Worm (Caenorhabditis elegans) whole organism, mixed stage, embryonic: Measurements from ENCODE around the gene tmem-184.

Experiments
- M03D4.4 ChIP-seq: sonication (generic microtip); optimal IDR thresholded peaks from 2 replicates; lab custom pipeline; 2017; ENCODE audit warnings: mild to moderate bottlenecking, missing genetic modification characterization, missing compliant biosample characterization
- blmp-1 ChIP-seq: fragments of 150-350 bp; optimal IDR thresholded peaks from 2 replicates; lab custom pipeline; 2014; ENCODE audit warnings: missing biosample characterization, missing genetic modification characterization
- ceh-39 ChIP-seq: fragments of 150-350 bp; optimal IDR thresholded peaks from 2 replicates; lab custom pipeline; 2014; ENCODE audit warnings: missing biosample characterization, missing genetic modification characterization
- ceh-43 ChIP-seq: fragments of 200-800 bp; sonication (Bioruptor generic); optimal IDR thresholded peaks from 2 replicates; lab custom pipeline; 2018; ENCODE audit warnings: mild to moderate bottlenecking, missing genetic modification characterization, moderate library complexity, missing compliant biosample characterization
- ceh-83 ChIP-seq: fragments of 200-800 bp; sonication (Bioruptor generic); optimal IDR thresholded peaks from 2 replicates; lab custom pipeline; 2018; ENCODE audit warnings: mild to moderate bottlenecking, missing genetic modification characterization, missing compliant biosample characterization
- ces-1 ChIP-seq: fragments of 150-350 bp; optimal IDR thresholded peaks from 2 replicates; lab custom pipeline; 2014; ENCODE audit warnings: missing biosample characterization, missing genetic modification reagents, missing genetic modification characterization
- cnd-1 ChIP-seq: fragments of 200-800 bp; sonication (Bioruptor generic); optimal IDR thresholded peaks from 2 replicates; lab custom pipeline; 2018; ENCODE audit warnings: mild to moderate bottlenecking, missing genetic modification characterization, missing compliant biosample characterization
- drap-1 ChIP-seq: fragments of 200-800 bp; sonication (Bioruptor generic); optimal IDR thresholded peaks from 3 replicates; lab custom pipeline; 2018; ENCODE audit warnings: mild to moderate bottlenecking, missing genetic modification characterization, missing compliant biosample characterization
- elt-1 ChIP-seq: sonication (generic microtip); optimal IDR thresholded peaks from 2 replicates; lab custom pipeline; 2017; ENCODE audit warnings: missing genetic modification characterization, mild to moderate bottlenecking, missing compliant biosample characterization, antibody characterized with exemption, moderate library complexity, borderline replicate concordance; ENCODE audit not compliant: insufficient read depth
- elt-3 ChIP-seq: fragments of 150-350 bp; optimal IDR thresholded peaks from 2 replicates; lab custom pipeline; 2014; ENCODE audit warnings: missing biosample characterization, missing genetic modification characterization
- flh-1 ChIP-seq: fragments of 200-800 bp; sonication (Bioruptor generic); optimal IDR thresholded peaks from 2 replicates; lab custom pipeline; 2018; ENCODE audit warnings: mild to moderate bottlenecking, missing genetic modification characterization, moderate library complexity, missing compliant biosample characterization
- ham-2 ChIP-seq: fragments of 200-800 bp; sonication (Bioruptor generic); optimal IDR thresholded peaks from 2 replicates; lab custom pipeline; 2018; ENCODE audit warnings: mild to moderate bottlenecking, missing genetic modification characterization, missing compliant biosample characterization
- hlh-1 ChIP-seq: fragments of 150-350 bp; optimal IDR thresholded peaks from 2 replicates; lab custom pipeline; 2014; ENCODE audit warnings: missing biosample characterization, missing genetic modification reagents, missing genetic modification characterization
- lin-13 ChIP-seq: fragments of 150-350 bp; optimal IDR thresholded peaks from 2 replicates; lab custom pipeline; 2014; ENCODE audit warnings: missing biosample characterization, missing genetic modification characterization
- lin-32 ChIP-seq: fragments of 200-800 bp; sonication (Bioruptor generic); optimal IDR thresholded peaks from 2 replicates; lab custom pipeline; 2018; ENCODE audit warnings: mild to moderate bottlenecking, missing genetic modification characterization, missing compliant biosample characterization
- lsy-2 ChIP-seq: fragments of 150-350 bp; optimal IDR thresholded peaks from 2 replicates; lab custom pipeline; 2014; ENCODE audit warnings: missing biosample characterization, missing genetic modification characterization
- mab-5 ChIP-seq: fragments of 150-350 bp; optimal IDR thresholded peaks from 2 replicates; lab custom pipeline; 2014; ENCODE audit warnings: missing biosample characterization, missing genetic modification characterization
- mep-1 ChIP-seq: fragments of 150-350 bp; optimal IDR thresholded peaks from 2 replicates; lab custom pipeline; 2017; ENCODE audit warnings: missing biosample characterization, missing genetic modification reagents, missing genetic modification characterization, inconsistent platforms
- nhr-12 ChIP-seq: fragments of 150-350 bp; optimal IDR thresholded peaks from 2 replicates; lab custom pipeline; 2014; ENCODE audit warnings: missing biosample characterization, missing genetic modification characterization
- nhr-2 ChIP-seq: fragments of 150-350 bp; optimal IDR thresholded peaks from 2 replicates; lab custom pipeline; 2014; ENCODE audit warnings: missing biosample characterization, missing genetic modification characterization
- nhr-237 ChIP-seq: fragments of 150-350 bp; optimal IDR thresholded peaks from 2 replicates; lab custom pipeline; 2014; ENCODE audit warnings: missing biosample characterization, missing genetic modification characterization
- nhr-76 ChIP-seq: sonication (generic microtip); optimal IDR thresholded peaks from 2 replicates; lab custom pipeline; 2017; ENCODE audit warnings: missing biosample characterization, missing genetic modification characterization
- pha-4 ChIP-seq: fragments of 150-350 bp; optimal IDR thresholded peaks from 2 replicates; lab custom pipeline; 2018; ENCODE audit warnings: missing biosample characterization, missing genetic modification reagents, missing genetic modification characterization
- sem-2 ChIP-seq: fragments of 200-800 bp; sonication (Bioruptor generic); optimal IDR thresholded peaks from 2 replicates; lab custom pipeline; 2018; ENCODE audit warnings: mild to moderate bottlenecking, missing genetic modification characterization, missing compliant biosample characterization
- snpc-4 ChIP-seq: fragments of 150-350 bp; optimal IDR thresholded peaks from 2 replicates; lab custom pipeline; 2014; ENCODE audit warnings: missing biosample characterization, missing genetic modification characterization
- sptf-1 ChIP-seq: sonication (generic microtip); optimal IDR thresholded peaks from 2 replicates; lab custom pipeline; 2017; ENCODE audit warnings: mild to moderate bottlenecking, missing genetic modification characterization, moderate library complexity, missing compliant biosample characterization
- tbx-8 ChIP-seq: fragments of 200-800 bp; sonication (Bioruptor generic); optimal IDR thresholded peaks from 2 replicates; lab custom pipeline; 2018; ENCODE audit warnings: mild to moderate bottlenecking, missing genetic modification characterization, moderate library complexity, missing compliant biosample characterization
- unc-120 ChIP-seq: sonication (generic microtip); optimal IDR thresholded peaks from 2 replicates; lab custom pipeline; 2017; ENCODE audit warnings: missing genetic modification characterization, missing compliant biosample characterization; ENCODE audit not compliant: poor library complexity, severe bottlenecking
- unc-39 ChIP-seq: fragments of 150-350 bp; optimal IDR thresholded peaks from 2 replicates; lab custom pipeline; 2014; ENCODE audit warnings: missing biosample characterization, missing genetic modification characterization
- unc-62 ChIP-seq: fragments of 150-350 bp; optimal IDR thresholded peaks from 2 replicates; lab custom pipeline; 2014; ENCODE audit warnings: missing biosample characterization, missing genetic modification reagents, missing genetic modification characterization
- zip-8 ChIP-seq: fragments of 150-350 bp; optimal IDR thresholded peaks from 2 replicates; lab custom pipeline; 2014; ENCODE audit warnings: missing biosample characterization, missing genetic modification characterization

The tmem-184 gene

DNA sequence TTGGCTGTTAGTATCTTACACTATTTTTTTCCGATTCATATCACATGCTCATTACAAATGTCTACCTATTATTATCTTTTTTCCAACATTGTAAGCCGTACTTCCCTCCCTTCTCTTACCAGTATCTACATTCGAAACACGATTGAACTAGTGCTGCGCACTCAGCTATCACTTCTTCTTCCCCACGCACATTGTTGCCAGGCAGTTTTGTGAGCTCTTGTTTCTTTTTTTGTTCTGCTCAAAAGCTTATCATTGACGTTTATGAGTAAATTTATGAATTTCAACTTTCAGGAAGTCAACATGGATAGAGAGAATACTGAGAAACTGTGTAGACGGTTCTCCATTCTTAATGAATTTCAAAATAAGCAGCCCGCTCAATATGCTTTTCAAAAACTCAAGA lies 14.4 kb upstream of the tmem-184 start, which contains the start of gene F33C8.2:
F33C8.2 (plus strand) TSS at position 301 of the 400 bp plus-strand sequence.
- TF ChIP-seq drap-1 (no peak), elt-1 (no peak), ces-1 (GFP tag; lab: Kevin White, UChicago) (no peak), elt-3 (tag; lab: Kevin White, UChicago) (no peak), pha-4 (tag; lab: Kevin White, UChicago) (no peak), unc-62 (no peak), lin-13 (tag; lab: Kevin White, UChicago) (no peak), ceh-39 (tag; lab: Kevin White, UChicago) (no peak), nhr-237 (no peak), unc-39 (tag; lab: Kevin White, UChicago) (no peak), lsy-2 (no peak), ham-2 (GFP tag; lab: Kevin White, UChicago) (no peak), M03D4.4 (tag; lab: Kevin White, UChicago) (no peak), ceh-43 (no peak), blmp-1 (tag; lab: Kevin White, UChicago) (no peak), cnd-1 (tag; lab: Kevin White, UChicago) (no peak), lin-32 (GFP tag; lab: Kevin White, UChicago) (no peak)

DNA sequence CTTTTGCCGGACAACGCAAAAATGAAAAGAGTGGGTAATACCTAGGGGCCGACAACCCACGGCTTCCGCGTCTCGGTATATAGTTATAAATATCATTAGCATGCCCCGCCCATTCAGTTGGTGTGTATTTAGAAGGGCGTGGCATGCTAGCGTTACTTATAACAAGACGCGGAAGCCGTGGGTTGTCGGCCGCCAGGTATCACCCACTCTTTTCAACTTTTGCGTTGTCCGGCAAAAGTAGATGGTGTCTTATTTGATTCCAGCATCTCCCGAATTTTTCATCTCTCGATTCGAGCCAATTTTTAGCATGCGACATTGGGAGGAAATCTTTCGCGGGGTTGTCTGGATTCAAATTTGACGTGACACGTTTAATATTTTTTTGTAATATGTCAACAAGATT lies 11.1 kb upstream of the tmem-184 start:
- TF ChIP-seq flh-1, result no peak
- no peak for TF ChIP-seq mab-5 (tag; lab: Kevin White, UChicago)
- TF ChIP-seq sem-2, result no peak
- no peak for TF ChIP-seq drap-1
- TF ChIP-seq lin-13 (tag; lab: Kevin White, UChicago), result no peak
- TF ChIP-seq ceh-83 (GFP tag; lab: Kevin White, UChicago), result no peak
- TF ChIP-seq ceh-39 (tag; lab: Kevin White, UChicago), result no peak
- TF ChIP-seq nhr-12 (tag; lab: Kevin White, UChicago), result no peak
- no peak for TF ChIP-seq tbx-8 (GFP tag; lab: Kevin White, UChicago)
- TF ChIP-seq unc-62, result no peak
- TF ChIP-seq lsy-2, result no peak
- no peak for TF ChIP-seq ces-1 (GFP tag; lab: Kevin White, UChicago)

DNA sequence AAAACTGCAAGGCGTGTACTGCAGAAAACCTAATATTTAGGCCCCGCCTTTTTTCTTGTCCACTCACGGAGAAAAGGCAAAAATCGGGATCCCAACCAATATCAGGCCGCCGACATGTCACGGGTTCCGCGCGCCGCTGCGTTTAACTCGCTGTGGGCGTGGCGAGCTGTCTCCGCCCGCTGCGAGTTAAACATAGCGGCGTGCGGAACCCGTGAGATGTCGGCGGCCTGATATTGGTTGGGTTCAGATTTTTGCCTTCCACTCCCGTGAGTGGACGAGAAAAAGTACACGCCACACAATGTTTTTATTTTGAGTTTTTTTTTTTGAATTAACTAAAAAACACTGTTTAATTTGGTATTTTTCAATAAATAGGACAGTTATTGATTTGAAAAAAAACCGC lies 8.8 kb upstream of the tmem-184 start:
- TF ChIP-seq nhr-2 (tag; lab: Kevin White, UChicago), result no peak
- no peak for TF ChIP-seq mep-1
- TF ChIP-seq zip-8, result no peak
- TF ChIP-seq snpc-4 (tag; lab: Kevin White, UChicago), result no peak
- no peak for TF ChIP-seq ceh-39 (tag; lab: Kevin White, UChicago)
- no peak for TF ChIP-seq unc-39 (tag; lab: Kevin White, UChicago)
- no peak for TF ChIP-seq M03D4.4 (tag; lab: Kevin White, UChicago)
- TF ChIP-seq unc-120 (tag; lab: Kevin White, UChicago), result no peak
- no peak for TF ChIP-seq hlh-1 (tag; lab: Kevin White, UChicago)
- no peak for TF ChIP-seq ceh-43
- TF ChIP-seq mab-5 (tag; lab: Kevin White, UChicago), result no peak
- no peak for TF ChIP-seq nhr-12 (tag; lab: Kevin White, UChicago)
- no peak for TF ChIP-seq drap-1
- TF ChIP-seq elt-1, result no peak
- TF ChIP-seq, all 35 proteins: peak for 0

DNA sequence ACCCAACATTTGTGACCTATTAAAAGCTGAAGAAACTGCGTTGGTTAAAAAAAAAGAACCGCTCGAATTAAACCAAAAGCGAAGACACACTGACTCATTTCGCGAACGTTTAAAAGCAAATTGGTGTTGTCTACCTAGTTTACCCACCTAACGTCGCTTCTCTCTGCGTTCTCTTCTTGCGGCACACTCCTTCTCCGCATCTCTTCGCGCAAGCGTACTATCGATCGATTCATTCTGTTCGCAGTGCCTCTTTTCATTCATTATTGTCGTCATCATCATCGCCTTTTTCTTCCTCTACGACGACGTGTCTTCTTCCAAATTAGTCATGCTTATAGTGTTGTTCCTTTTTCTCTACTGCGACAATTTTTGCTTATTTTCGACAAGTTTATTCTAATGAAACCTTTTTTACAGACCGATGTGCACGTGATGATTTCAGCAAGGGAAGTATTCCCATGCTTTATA lies 4.5 kb upstream of the tmem-184 start, which contains the start of gene atrn-1:
atrn-1 (plus strand) TSS at position 412 of the 462 bp plus-strand sequence.
- TF ChIP-seq ceh-43 (no peak), ham-2 (GFP tag; lab: Kevin White, UChicago) (peak; percentile 16), nhr-76 (tag; lab: Kevin White, UChicago) (no peak)

DNA sequence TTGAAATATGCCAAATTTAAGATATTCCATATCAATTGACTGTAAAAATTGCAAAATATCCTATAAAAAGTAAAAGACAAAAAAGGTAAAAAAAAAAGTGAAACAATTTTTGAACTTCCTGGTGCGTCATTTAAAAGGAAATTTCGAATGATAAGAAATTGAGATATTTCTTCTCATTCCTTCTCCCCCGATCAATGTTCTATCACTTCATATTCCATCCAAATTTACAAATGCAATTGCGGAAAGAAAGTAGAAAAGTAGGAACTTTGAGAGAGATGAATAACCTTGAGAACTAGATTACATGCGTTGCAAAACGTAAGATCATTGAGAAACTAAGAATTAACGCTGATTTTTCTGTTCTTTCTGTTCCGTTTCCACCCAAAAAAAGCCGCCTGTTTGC lies 2.9 kb upstream of the tmem-184 start:
- TF ChIP-seq blmp-1 (tag; lab: Kevin White, UChicago) (no peak), lin-13 (tag; lab: Kevin White, UChicago) (no peak), nhr-12 (tag; lab: Kevin White, UChicago) (no peak), ces-1 (GFP tag; lab: Kevin White, UChicago) (no peak), M03D4.4 (tag; lab: Kevin White, UChicago) (no peak), ceh-83 (GFP tag; lab: Kevin White, UChicago) (no peak), sptf-1 (no peak), ceh-43 (no peak), elt-1 (no peak), hlh-1 (tag; lab: Kevin White, UChicago) (no peak), tbx-8 (GFP tag; lab: Kevin White, UChicago) (no peak), sem-2 (no peak), zip-8 (no peak), mep-1 (no peak)
